Worm (Caenorhabditis elegans) whole organism, late embryonic: ENCODE results near the gene chil-22.
A peak's percentile ranks its signal among the peaks of the same experiment; 100 is the strongest.
"Not testable (repeated sequence)": the region's sequence is repeated elsewhere in the genome, so short reads cannot be mapped to it uniquely, and the experiment has no call there.

Experiments used
- K02D7.2 ChIP-seq: sonication (generic microtip); optimal IDR thresholded peaks from 2 replicates; lab custom pipeline; 2017; ENCODE audit warnings: mild to moderate bottlenecking, missing genetic modification characterization, missing compliant biosample characterization
- K09A11.1 ChIP-seq: sonication (generic microtip); optimal IDR thresholded peaks from 2 replicates; lab custom pipeline; 2017; ENCODE audit warnings: antibody characterized with exemption, mild to moderate bottlenecking, missing genetic modification characterization, missing compliant biosample characterization; ENCODE audit not compliant: insufficient read depth
- ahr-1 ChIP-seq: sonication (generic microtip); optimal IDR thresholded peaks from 2 replicates; lab custom pipeline; 2016; ENCODE audit warnings: missing genetic modification characterization, missing compliant biosample characterization
- ama-1 ChIP-seq: fragments of 150-350 bp; optimal IDR thresholded peaks from 2 replicates; lab custom pipeline; 2014
- ceh-18 ChIP-seq: sonication (generic microtip); optimal IDR thresholded peaks from 2 replicates; lab custom pipeline; 2016; ENCODE audit warnings: missing genetic modification characterization, missing compliant biosample characterization
- ceh-19 ChIP-seq: fragments of 200-800 bp; sonication (Bioruptor generic); optimal IDR thresholded peaks from 2 replicates; lab custom pipeline; 2018; ENCODE audit warnings: mild to moderate bottlenecking, missing genetic modification characterization, missing compliant biosample characterization
- ceh-2 ChIP-seq: sonication (generic microtip); optimal IDR thresholded peaks from 2 replicates; lab custom pipeline; 2016; ENCODE audit warnings: missing genotype, missing genetic modification characterization, missing compliant biosample characterization
- ceh-34 ChIP-seq: sonication (generic microtip); optimal IDR thresholded peaks from 2 replicates; lab custom pipeline; 2016; ENCODE audit warnings: mild to moderate bottlenecking, missing genetic modification characterization, missing compliant biosample characterization
- ceh-45 ChIP-seq: fragments of 200-800 bp; sonication (Bioruptor generic); IDR thresholded peaks from 2 replicates; pipeline ENCODE4 v1.3.6; 2022; ENCODE audit warnings: missing genetic modification reagents, missing genetic modification characterization, missing compliant biosample characterization
- ceh-48 ChIP-seq: sonication (generic microtip); optimal IDR thresholded peaks from 2 replicates; lab custom pipeline; 2016; ENCODE audit warnings: missing genetic modification characterization, inconsistent platforms, missing compliant biosample characterization
- ceh-6 ChIP-seq: fragments of 200-800 bp; sonication (Bioruptor generic); optimal IDR thresholded peaks from 2 replicates; lab custom pipeline; 2018; ENCODE audit warnings: mild to moderate bottlenecking, missing genetic modification characterization, missing compliant biosample characterization
- dmd-4 ChIP-seq: sonication (generic microtip); optimal IDR thresholded peaks from 2 replicates; lab custom pipeline; 2016; ENCODE audit warnings: borderline replicate concordance, missing genetic modification characterization, missing compliant biosample characterization
- elt-2 ChIP-seq: sonication (generic microtip); optimal IDR thresholded peaks from 2 replicates; lab custom pipeline; 2016; ENCODE audit warnings: missing genetic modification reagents, missing genetic modification characterization, missing compliant biosample characterization
- elt-4 ChIP-seq: sonication (generic microtip); optimal IDR thresholded peaks from 2 replicates; lab custom pipeline; 2016; ENCODE audit warnings: missing genetic modification characterization, missing compliant biosample characterization
- ets-4 ChIP-seq: sonication (generic microtip); optimal IDR thresholded peaks from 2 replicates; lab custom pipeline; 2016; ENCODE audit warnings: missing genetic modification characterization, missing compliant biosample characterization
- gmeb-2 ChIP-seq: sonication (generic microtip); optimal IDR thresholded peaks from 2 replicates; lab custom pipeline; 2016; ENCODE audit warnings: missing genetic modification characterization, inconsistent platforms, missing compliant biosample characterization
- hlh-15 ChIP-seq: sonication (generic microtip); optimal IDR thresholded peaks from 2 replicates; lab custom pipeline; 2016; ENCODE audit warnings: missing genetic modification characterization, missing compliant biosample characterization
- hlh-6 ChIP-seq: sonication (generic microtip); optimal IDR thresholded peaks from 2 replicates; lab custom pipeline; 2016; ENCODE audit warnings: missing genotype, missing genetic modification characterization, missing compliant biosample characterization
- lim-6 ChIP-seq: sonication (generic microtip); optimal IDR thresholded peaks from 2 replicates; lab custom pipeline; 2016; ENCODE audit warnings: missing genetic modification characterization, missing compliant biosample characterization
- lin-11 ChIP-seq: fragments of 200-800 bp; sonication (Bioruptor generic); optimal IDR thresholded peaks from 2 replicates; lab custom pipeline; 2018; ENCODE audit warnings: mild to moderate bottlenecking, missing genetic modification characterization, missing compliant biosample characterization
- nfya-1 ChIP-seq: sonication (generic microtip); optimal IDR thresholded peaks from 2 replicates; lab custom pipeline; 2017; ENCODE audit warnings: missing genetic modification characterization, mild to moderate bottlenecking, missing compliant biosample characterization, antibody characterized with exemption, moderate library complexity
- nhr-232 ChIP-seq: sonication (generic microtip); optimal IDR thresholded peaks from 2 replicates; lab custom pipeline; 2016; ENCODE audit warnings: missing genetic modification characterization, missing compliant biosample characterization
- npax-4 ChIP-seq: sonication (generic microtip); optimal IDR thresholded peaks from 2 replicates; lab custom pipeline; 2016; ENCODE audit warnings: missing genetic modification characterization, missing compliant biosample characterization
- pag-3 ChIP-seq: sonication (generic microtip); optimal IDR thresholded peaks from 2 replicates; lab custom pipeline; 2016; ENCODE audit warnings: missing compliant biosample characterization, missing genetic modification characterization, borderline replicate concordance
- pax-1 ChIP-seq: fragments of 150-350 bp; optimal IDR thresholded peaks from 2 replicates; lab custom pipeline; 2014; ENCODE audit warnings: missing biosample characterization, missing genetic modification characterization
- rnt-1 ChIP-seq: sonication (generic microtip); optimal IDR thresholded peaks from 2 replicates; lab custom pipeline; 2016; ENCODE audit warnings: missing genetic modification characterization, missing compliant biosample characterization
- sox-4 ChIP-seq: sonication (generic microtip); optimal IDR thresholded peaks from 2 replicates; lab custom pipeline; 2017; ENCODE audit warnings: mild to moderate bottlenecking, missing genetic modification characterization, inconsistent platforms, missing compliant biosample characterization
- ttx-3 ChIP-seq: sonication (generic microtip); optimal IDR thresholded peaks from 2 replicates; lab custom pipeline; 2016; ENCODE audit warnings: missing genetic modification reagents, missing genetic modification characterization, missing compliant biosample characterization
- unc-55 ChIP-seq: sonication (generic microtip); optimal IDR thresholded peaks from 2 replicates; lab custom pipeline; 2017; ENCODE audit warnings: missing biosample characterization, missing genetic modification reagents, missing genetic modification characterization

Gene chil-22

ce11 chrII:9480006-9480405 is 14.0 kb upstream of the chil-22 start, which contains the start of gene T19H5.7:
Gene T19H5.7 (minus strand): TSS chrII:9480106.
- TF ChIP-seq ceh-45 (GFP tag; lab: Robert Waterston, UW) (no peak), sox-4 (tag; lab: Kevin White, UChicago) (no peak), ceh-19 (no peak), npax-4 (tag; lab: Kevin White, UChicago) (no peak), ceh-2 (no peak), hlh-6 (tag; lab: Kevin White, UChicago) (no peak), nhr-232 (tag; lab: Kevin White, UChicago) (no peak), pag-3 (no peak), ceh-18 (tag; lab: Kevin White, UChicago) (no peak), ceh-34 (tag; lab: Kevin White, UChicago) (no peak), ceh-6 (no peak)
- TF ChIP-seq, all 69 proteins: peak for 0

DNA sequence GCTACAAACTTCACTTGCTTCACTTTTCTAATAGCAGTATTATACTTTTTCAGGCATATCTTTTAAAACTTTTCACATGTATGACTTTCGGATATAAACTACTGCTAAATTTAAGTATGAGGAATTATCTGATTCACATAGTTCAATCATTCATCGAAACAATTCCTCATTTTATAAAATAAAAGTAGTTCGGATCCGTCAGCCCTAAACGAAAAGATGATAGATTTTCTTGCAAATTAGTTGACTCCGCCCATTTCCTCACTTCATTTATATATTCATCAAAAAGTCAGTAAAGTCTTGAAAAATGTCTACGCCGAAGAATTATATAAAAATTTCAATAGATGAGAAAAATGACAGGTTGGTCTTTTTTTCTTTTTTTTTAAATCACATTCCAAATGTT is 11.6 kb upstream of the chil-22 start, which contains the start of gene chil-27:
chil-27 (plus strand) TSS at position 301 of the 400 bp plus-strand sequence.
- no peak for TF ChIP-seq elt-4 (tag; lab: Kevin White, UChicago)
- no peak for TF ChIP-seq ahr-1 (tag; lab: Kevin White, UChicago)
- TF ChIP-seq ceh-48 (tag; lab: Kevin White, UChicago) = no peak
- TF ChIP-seq lim-6 = no peak
- no peak for TF ChIP-seq nfya-1 (tag; lab: Kevin White, UChicago)
- no peak for TF ChIP-seq pax-1 (tag; lab: Kevin White, UChicago)
- no peak for TF ChIP-seq ets-4 (tag; lab: Kevin White, UChicago)
- TF ChIP-seq ttx-3 (tag; lab: Kevin White, UChicago) = no peak
- no peak for TF ChIP-seq lin-11 (tag; lab: Kevin White, UChicago)
- no peak for TF ChIP-seq elt-2
- no peak for TF ChIP-seq K02D7.2 (tag; lab: Kevin White, UChicago)
- no peak for TF ChIP-seq sox-4 (tag; lab: Kevin White, UChicago)

DNA sequence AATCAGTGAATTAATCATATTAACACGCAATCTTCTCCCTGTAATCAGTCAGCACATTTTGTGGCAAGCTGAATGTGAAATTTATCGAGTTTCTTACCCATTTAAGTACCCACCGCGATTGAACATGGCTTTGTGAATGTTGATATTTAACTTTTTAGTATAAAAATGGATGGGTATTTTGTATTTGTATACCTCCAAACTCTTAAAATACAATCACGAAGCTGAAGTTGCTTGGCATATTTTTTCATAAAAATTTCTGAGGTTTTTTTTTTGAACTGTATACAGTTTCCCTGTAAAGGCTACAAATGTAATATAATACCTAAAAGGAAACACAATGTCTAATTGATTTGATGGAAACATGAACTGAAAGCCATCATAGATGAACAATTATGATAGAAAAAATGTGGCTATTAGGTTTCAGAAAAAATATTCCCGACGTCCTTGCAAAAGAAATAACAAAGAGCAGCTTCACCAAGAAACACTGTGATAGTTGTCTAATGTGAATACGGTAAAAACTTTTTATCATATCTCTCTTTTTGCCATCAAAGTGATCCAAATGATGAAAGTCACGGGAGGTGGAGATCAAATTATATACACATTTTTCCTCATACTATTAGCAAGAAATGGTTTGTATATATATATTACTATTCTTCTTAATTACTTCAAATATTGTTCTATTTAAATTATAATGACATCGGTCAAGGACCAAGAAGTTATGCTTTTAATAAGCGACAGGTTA is 8.5 kb upstream of the chil-22 start, which contains the start of the genes chil-25 and chil-26:
chil-25 (minus strand) TSS at position 101 of the 739 bp plus-strand sequence.
chil-26 (plus strand) TSS at position 689 of the 739 bp plus-strand sequence.
- TF ChIP-seq npax-4 (tag; lab: Kevin White, UChicago) = no peak

DNA sequence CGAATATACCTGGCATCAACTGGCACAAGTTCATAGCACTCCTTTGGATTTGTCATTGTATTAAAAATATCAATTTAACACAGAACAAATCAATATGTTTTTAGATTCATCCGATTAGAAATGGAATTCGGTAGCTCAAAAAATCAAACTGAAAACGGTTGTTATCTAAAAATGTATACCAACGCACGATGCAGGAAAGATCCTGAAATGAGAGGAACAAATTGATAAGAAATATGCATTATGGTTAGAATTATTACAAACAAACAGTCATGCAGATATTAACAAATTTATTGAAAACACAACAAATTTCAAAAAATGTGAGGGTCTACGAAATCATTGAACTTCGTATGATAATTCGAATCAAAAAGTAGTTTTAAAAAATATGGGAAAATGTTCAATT is 4.0 kb upstream of the chil-22 start, which contains the start of gene T19H5.6:
T19H5.6 (minus strand) TSS at position 195 of the 400 bp plus-strand sequence.
- TF ChIP-seq elt-2 = peak; percentile 4
- TF ChIP-seq nfya-1 (tag; lab: Kevin White, UChicago) = no peak
- TF ChIP-seq, all 69 proteins: peak for 1

ce11 chrII:9468414-9468813 is 2.4 kb upstream of the chil-22 start, which contains the start of gene chil-23:
Gene chil-23 (minus strand): TSS chrII:9468611.
- TF ChIP-seq elt-2 (peak; percentile 82), rnt-1 (no peak)

- not testable (repeated sequence) for TF ChIP-seq ama-1 (lab: Kevin White, UChicago); unc-55 (GFP tag; lab: Kevin White, UChicago); dmd-4
These were observed 4.1 kb downstream of the chil-22 start, which contains the start of gene chil-21 for ce11 chrII:9461881-9462280. Gene chil-21 (minus strand): TSS chrII:9461981.

DNA sequence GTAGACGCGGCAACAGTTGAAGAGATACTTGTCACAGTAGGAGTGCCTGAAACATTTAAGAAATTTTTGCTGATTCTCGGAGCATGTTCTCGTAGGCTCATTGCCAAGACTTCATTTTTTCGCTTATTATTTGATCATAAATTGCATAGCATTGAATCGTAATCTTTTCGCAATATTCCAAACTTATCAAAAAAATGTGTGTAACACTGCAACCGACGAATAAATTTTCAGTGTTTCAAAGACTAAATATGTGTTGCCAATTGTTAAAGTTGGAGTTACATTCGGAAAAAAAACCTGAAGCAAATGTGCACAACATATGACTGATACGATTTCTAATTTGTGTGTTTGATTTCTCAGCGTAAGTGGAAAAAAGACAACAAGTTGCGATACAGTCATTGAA is 6.5 kb downstream of the chil-22 start, which contains the start of gene R09D1.14:
R09D1.14 (minus strand) TSS at position 101 of the 400 bp plus-strand sequence.
- TF ChIP-seq gmeb-2, K09A11.1, hlh-15 (tag; lab: Kevin White, UChicago): not testable (repeated sequence)
- TF ChIP-seq, all 69 proteins: peak for 0; not testable (repeated sequence) for 69
